Worm (Caenorhabditis elegans) whole organism, L4 larva: ENCODE results near the gene acr-7.

ENCODE experiments used
- F26F4.8 ChIP-seq: fragments of 200-800 bp; sonication (Bioruptor generic); conservative IDR thresholded peaks from 2 replicates; pipeline ENCODE4 v1.3.6; 2022; ENCODE audit warnings: missing genetic modification characterization, missing compliant biosample characterization
- F37D6.2 ChIP-seq: sonication (generic microtip); optimal IDR thresholded peaks from 2 replicates; lab custom pipeline; 2016; ENCODE audit warnings: mild to moderate bottlenecking, missing genetic modification characterization, missing compliant biosample characterization
- ZK337.2 ChIP-seq: fragments of 200-800 bp; sonication (Bioruptor generic); IDR thresholded peaks from 2 replicates; pipeline ENCODE4 v1.3.6; 2022; ENCODE audit warnings: missing genetic modification reagents, missing genetic modification characterization, missing compliant biosample characterization
- ZK546.5 ChIP-seq, 2 experiments: sonication (generic microtip); optimal IDR thresholded peaks; 2 replicates each; lab custom pipeline; 2017; ENCODE audit warnings: missing biosample characterization in 2 of 2, missing genetic modification characterization in 2 of 2
- daf-16 ChIP-seq, 3 experiments: sonication (generic microtip); optimal IDR thresholded peaks; 2 replicates each; lab custom pipeline; 2016 to 2017; ENCODE audit warnings: missing genetic modification characterization in 3 of 3, missing genetic modification reagents in 3 of 3, mild to moderate bottlenecking in 2 of 3, missing compliant biosample characterization in 2 of 3, missing biosample characterization in 1 of 3, moderate library complexity in 1 of 3
- fkh-10 ChIP-seq: fragments of 150-350 bp; optimal IDR thresholded peaks from 2 replicates; lab custom pipeline; 2014; ENCODE audit warnings: missing biosample characterization, missing genetic modification reagents, missing genetic modification characterization
- fos-1 ChIP-seq: fragments of 150-350 bp; optimal IDR thresholded peaks from 2 replicates; lab custom pipeline; 2014; ENCODE audit warnings: missing biosample characterization, missing genetic modification characterization
- hlh-30 ChIP-seq: sonication (generic microtip); optimal IDR thresholded peaks from 2 replicates; lab custom pipeline; 2017; ENCODE audit warnings: antibody characterized with exemption, mild to moderate bottlenecking, missing genetic modification characterization, missing compliant biosample characterization; ENCODE audit not compliant: insufficient read depth
- jun-1 ChIP-seq: fragments of 150-350 bp; optimal IDR thresholded peaks from 2 replicates; lab custom pipeline; 2014; ENCODE audit warnings: missing biosample characterization, missing genetic modification reagents, missing genetic modification characterization
- lir-3 ChIP-seq: sonication (generic microtip); optimal IDR thresholded peaks from 2 replicates; lab custom pipeline; 2016; ENCODE audit warnings: mild to moderate bottlenecking, missing genetic modification characterization, missing compliant biosample characterization
- nhr-237 ChIP-seq: sonication (generic microtip); optimal IDR thresholded peaks from 2 replicates; lab custom pipeline; 2017; ENCODE audit warnings: missing biosample characterization, missing genetic modification characterization
- pha-4 ChIP-seq, 2 experiments: fragments of 150-350 bp in 1 of 2; fragments of 200-800 bp in 1 of 2; sonication (Bioruptor generic) in 1 of 2; IDR thresholded peaks in 1 of 2; optimal IDR thresholded peaks in 1 of 2; 2 replicates each; pipeline versions ENCODE4 v1.3.6 to Lab custom; 2014 to 2022; ENCODE audit warnings: missing genetic modification characterization in 2 of 2, missing genetic modification reagents in 2 of 2, missing biosample characterization in 1 of 2, missing compliant biosample characterization in 1 of 2
- unc-130 ChIP-seq: sonication (generic microtip); optimal IDR thresholded peaks from 2 replicates; lab custom pipeline; 2016; ENCODE audit warnings: missing genetic modification reagents, missing genetic modification characterization, missing compliant biosample characterization
- ztf-11 ChIP-seq: fragments of 150-350 bp; optimal IDR thresholded peaks from 2 replicates; lab custom pipeline; 2014; ENCODE audit warnings: missing biosample characterization, missing genetic modification characterization

- TF ChIP-seq ZK337.2 (GFP tag; lab: Robert Waterston, UW) (no peak), nhr-237 (tag; lab: Kevin White, UChicago) (no peak), fos-1 (tag; lab: Kevin White, UChicago) (no peak), unc-130 (GFP tag; lab: Kevin White, UChicago) (no peak), pha-4 (GFP tag; IDR thresholded peaks at IDR 0.05; lab: Robert Waterston, UW) (no peak), pha-4 (tag; optimal IDR thresholded peaks at IDR 0.05; lab: Kevin White, UChicago) (no peak), hlh-30 (no peak), F37D6.2 (tag; lab: Kevin White, UChicago) (no peak), lir-3 (tag; lab: Kevin White, UChicago) (no peak), ZK546.5 (tag; optimal IDR thresholded peaks at IDR 0.05; lab: Kevin White, UChicago) (no peak), F26F4.8 (GFP tag; lab: Robert Waterston, UW) (no peak), daf-16 (GFP tag; optimal IDR thresholded peaks at IDR 0.05; lab: Kevin White, UChicago) (no peak), daf-16 (tag; optimal IDR thresholded peaks at IDR 0.05; lab: Kevin White, UChicago) (no peak), ztf-11 (tag; lab: Kevin White, UChicago) (no peak), fkh-10 (no peak), jun-1 (tag; lab: Kevin White, UChicago) (no peak)
Observed at ce11 chrII:7817580-7817979, 32.0 kb downstream of the acr-7 start.
